Worm (Caenorhabditis elegans) whole organism, mixed stage, embryonic: ENCODE data around the gene lgc-15.

ENCODE experiments used
- blmp-1 ChIP-seq: fragments of 150-350 bp; optimal IDR thresholded peaks from 2 replicates; lab custom pipeline; 2014; ENCODE audit warnings: missing biosample characterization, missing genetic modification characterization
- ceh-39 ChIP-seq: fragments of 150-350 bp; optimal IDR thresholded peaks from 2 replicates; lab custom pipeline; 2014; ENCODE audit warnings: missing biosample characterization, missing genetic modification characterization
- lsy-2 ChIP-seq: fragments of 150-350 bp; optimal IDR thresholded peaks from 2 replicates; lab custom pipeline; 2014; ENCODE audit warnings: missing biosample characterization, missing genetic modification characterization
- mab-5 ChIP-seq: fragments of 150-350 bp; optimal IDR thresholded peaks from 2 replicates; lab custom pipeline; 2014; ENCODE audit warnings: missing biosample characterization, missing genetic modification characterization
- mep-1 ChIP-seq: fragments of 150-350 bp; optimal IDR thresholded peaks from 2 replicates; lab custom pipeline; 2017; ENCODE audit warnings: missing biosample characterization, missing genetic modification reagents, missing genetic modification characterization, inconsistent platforms
- mls-2 ChIP-seq: sonication (generic microtip); optimal IDR thresholded peaks from 2 replicates; lab custom pipeline; 2016; ENCODE audit warnings: mild to moderate bottlenecking, missing genetic modification characterization, moderate library complexity, missing compliant biosample characterization
- nhr-237 ChIP-seq: fragments of 150-350 bp; optimal IDR thresholded peaks from 2 replicates; lab custom pipeline; 2014; ENCODE audit warnings: missing biosample characterization, missing genetic modification characterization
- pha-4 ChIP-seq: fragments of 150-350 bp; optimal IDR thresholded peaks from 2 replicates; lab custom pipeline; 2018; ENCODE audit warnings: missing biosample characterization, missing genetic modification reagents, missing genetic modification characterization
- sptf-1 ChIP-seq: sonication (generic microtip); optimal IDR thresholded peaks from 2 replicates; lab custom pipeline; 2017; ENCODE audit warnings: mild to moderate bottlenecking, missing genetic modification characterization, moderate library complexity, missing compliant biosample characterization
- unc-120 ChIP-seq: sonication (generic microtip); optimal IDR thresholded peaks from 2 replicates; lab custom pipeline; 2017; ENCODE audit warnings: missing genetic modification characterization, missing compliant biosample characterization; ENCODE audit not compliant: poor library complexity, severe bottlenecking
- unc-39 ChIP-seq: fragments of 150-350 bp; optimal IDR thresholded peaks from 2 replicates; lab custom pipeline; 2014; ENCODE audit warnings: missing biosample characterization, missing genetic modification characterization
- unc-62 ChIP-seq: fragments of 150-350 bp; optimal IDR thresholded peaks from 2 replicates; lab custom pipeline; 2014; ENCODE audit warnings: missing biosample characterization, missing genetic modification reagents, missing genetic modification characterization
- zip-8 ChIP-seq: fragments of 150-350 bp; optimal IDR thresholded peaks from 2 replicates; lab custom pipeline; 2014; ENCODE audit warnings: missing biosample characterization, missing genetic modification characterization
- ztf-11 ChIP-seq: fragments of 150-350 bp; optimal IDR thresholded peaks from 2 replicates; lab custom pipeline; 2014; ENCODE audit warnings: missing biosample characterization, missing genetic modification characterization

DNA sequence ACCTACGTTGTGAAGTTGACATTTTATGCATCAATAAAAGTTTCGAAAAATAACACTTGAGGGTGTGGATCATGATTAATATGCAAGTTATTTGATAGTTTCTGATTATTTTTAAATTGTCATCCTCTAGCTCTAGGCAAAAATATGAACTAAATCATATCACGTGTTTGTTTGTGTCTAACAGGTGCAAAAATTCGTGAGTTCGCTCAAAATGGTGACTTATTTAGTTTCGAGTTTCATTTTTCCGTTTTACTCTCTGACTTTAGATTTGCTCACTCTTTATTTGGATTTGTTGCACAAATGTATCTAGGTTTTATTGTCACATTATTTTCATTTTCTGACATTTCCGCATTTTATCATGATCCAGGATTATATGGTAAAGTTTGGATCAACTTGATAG, 4.2 kb downstream of the lgc-15 start, which contains the start of gene lgc-16:
- TF ChIP-seq pha-4 (tag; lab: Kevin White, UChicago) (no peak), ztf-11 (tag; lab: Kevin White, UChicago) (no peak), mab-5 (tag; lab: Kevin White, UChicago) (no peak), unc-62 (no peak), unc-39 (tag; lab: Kevin White, UChicago) (no peak), blmp-1 (tag; lab: Kevin White, UChicago) (no peak), mls-2 (tag; lab: Kevin White, UChicago) (no peak), ceh-39 (no peak), lsy-2 (tag; lab: Kevin White, UChicago) (no peak), nhr-237 (tag; lab: Kevin White, UChicago) (no peak), mep-1 (tag; lab: Kevin White, UChicago) (no peak), unc-120 (no peak), sptf-1 (tag; lab: Kevin White, UChicago) (no peak), zip-8 (no peak)
